Worm (Caenorhabditis elegans) whole organism, L4 larva: Measurements from ENCODE around the gene F54B8.1.

Source experiments
- D1046.2 ChIP-seq: fragments of 200-800 bp; sonication (Bioruptor generic); IDR thresholded peaks from 2 replicates; pipeline ENCODE4 v1.3.6; 2022; ENCODE audit warnings: missing genetic modification characterization, missing compliant biosample characterization
- Y105C5A.15 ChIP-seq: fragments of 200-800 bp; sonication (Bioruptor generic); IDR thresholded peaks from 2 replicates; pipeline ENCODE4 v1.3.6; 2022; ENCODE audit warnings: missing genetic modification characterization, missing compliant biosample characterization
- Y48G9A.11 ChIP-seq: fragments of 200-800 bp; sonication (Bioruptor generic); IDR thresholded peaks from 2 replicates; pipeline ENCODE4 v1.3.6; 2022; ENCODE audit warnings: missing genetic modification reagents, missing genetic modification characterization, missing compliant biosample characterization
- Y5F2A.4 ChIP-seq: fragments of 200-800 bp; sonication (Bioruptor generic); optimal IDR thresholded peaks from 2 replicates; lab custom pipeline; 2018; ENCODE audit warnings: mild to moderate bottlenecking, missing genetic modification characterization, missing compliant biosample characterization
- ZK546.5 ChIP-seq, 2 experiments: sonication (generic microtip); optimal IDR thresholded peaks; 2 replicates each; lab custom pipeline; 2017; ENCODE audit warnings: missing biosample characterization in 2 of 2, missing genetic modification characterization in 2 of 2
- aha-1 ChIP-seq: fragments of 150-350 bp; peaks from one replicate; lab custom pipeline; 2014; ENCODE audit warnings: missing biosample characterization, missing genetic modification characterization
- ama-1 ChIP-seq: fragments of 150-350 bp; optimal IDR thresholded peaks from 2 replicates; lab custom pipeline; 2014; ENCODE audit warnings: inconsistent platforms, mixed read lengths
- daf-16 ChIP-seq, 3 experiments: sonication (generic microtip); optimal IDR thresholded peaks; 2 replicates each; lab custom pipeline; 2016 to 2017; ENCODE audit warnings: missing genetic modification characterization in 3 of 3, missing genetic modification reagents in 3 of 3, mild to moderate bottlenecking in 2 of 3, missing compliant biosample characterization in 2 of 3, missing biosample characterization in 1 of 3, moderate library complexity in 1 of 3
- dpl-1 ChIP-seq: fragments of 150-350 bp; optimal IDR thresholded peaks from 2 replicates; lab custom pipeline; 2014; ENCODE audit warnings: missing biosample characterization, missing genetic modification reagents, missing genetic modification characterization
- duxl-1 ChIP-seq: sonication (generic microtip); optimal IDR thresholded peaks from 2 replicates; lab custom pipeline; 2016; ENCODE audit warnings: mild to moderate bottlenecking, missing genetic modification characterization, moderate library complexity, missing compliant biosample characterization; ENCODE audit not compliant: poor library complexity
- dve-1 ChIP-seq: sonication (generic microtip); optimal IDR thresholded peaks from 2 replicates; lab custom pipeline; 2017; ENCODE audit warnings: antibody characterized with exemption, mild to moderate bottlenecking, missing genetic modification characterization, missing compliant biosample characterization; ENCODE audit not compliant: insufficient read depth
- egl-43 ChIP-seq: fragments of 200-800 bp; sonication (Bioruptor generic); IDR thresholded peaks from 2 replicates; pipeline ENCODE4 v1.3.6; 2022; ENCODE audit warnings: missing genetic modification reagents, missing genetic modification characterization, missing compliant biosample characterization
- gei-8 ChIP-seq: fragments of 200-800 bp; sonication (Bioruptor generic); optimal IDR thresholded peaks from 2 replicates; lab custom pipeline; 2018; ENCODE audit warnings: mild to moderate bottlenecking, missing genetic modification characterization, missing compliant biosample characterization
- hif-1 ChIP-seq, 2 experiments: sonication (generic microtip); optimal IDR thresholded peaks; 2 replicates each; lab custom pipeline; 2016 to 2017; ENCODE audit warnings: missing compliant biosample characterization in 2 of 2, missing genetic modification characterization in 2 of 2, missing genetic modification reagents in 2 of 2, missing genotype in 2 of 2, mild to moderate bottlenecking in 1 of 2
- hmg-1.1 ChIP-seq: fragments of 200-800 bp; sonication (Bioruptor generic); IDR thresholded peaks from 2 replicates; pipeline ENCODE4 v1.3.6; 2022; ENCODE audit warnings: missing genetic modification reagents, missing genetic modification characterization, missing compliant biosample characterization
- lin-29 ChIP-seq: fragments of 200-800 bp; sonication (Bioruptor generic); IDR thresholded peaks from 2 replicates; pipeline ENCODE4 v1.3.6; 2022; ENCODE audit warnings: missing genetic modification reagents, missing genetic modification characterization, missing compliant biosample characterization
- lir-3 ChIP-seq: sonication (generic microtip); optimal IDR thresholded peaks from 2 replicates; lab custom pipeline; 2016; ENCODE audit warnings: mild to moderate bottlenecking, missing genetic modification characterization, missing compliant biosample characterization
- madf-9 ChIP-seq: fragments of 200-800 bp; sonication (Bioruptor generic); conservative IDR thresholded peaks from 2 replicates; pipeline ENCODE4 v1.3.6; 2022; ENCODE audit warnings: missing genetic modification reagents, missing genetic modification characterization, missing compliant biosample characterization
- mdt-29 ChIP-seq: fragments of 200-800 bp; sonication (Bioruptor generic); IDR thresholded peaks from 2 replicates; pipeline ENCODE4 v1.3.6; 2022; ENCODE audit warnings: missing genetic modification reagents, missing genetic modification characterization, missing compliant biosample characterization
- mes-2 ChIP-seq: sonication (generic microtip); optimal IDR thresholded peaks from 2 replicates; lab custom pipeline; 2016; ENCODE audit warnings: missing genotype, mild to moderate bottlenecking, missing genetic modification characterization, missing compliant biosample characterization; ENCODE audit not compliant: poor library complexity, severe bottlenecking
- mxl-2 ChIP-seq: fragments of 200-800 bp; sonication (Bioruptor generic); conservative IDR thresholded peaks from 2 replicates; pipeline ENCODE4 v1.3.6; 2022; ENCODE audit warnings: missing genetic modification reagents, missing genetic modification characterization, missing compliant biosample characterization
- mxl-3 ChIP-seq: fragments of 200-800 bp; sonication (Bioruptor generic); optimal IDR thresholded peaks from 2 replicates; lab custom pipeline; 2018; ENCODE audit warnings: mild to moderate bottlenecking, missing genetic modification characterization, missing compliant biosample characterization
- nhr-41 ChIP-seq: fragments of 200-800 bp; sonication (Bioruptor generic); IDR thresholded peaks from 2 replicates; pipeline ENCODE4 v1.3.6; 2022; ENCODE audit warnings: missing genetic modification reagents, missing genetic modification characterization, missing compliant biosample characterization
- nhr-76 ChIP-seq: fragments of 150-350 bp; optimal IDR thresholded peaks from 2 replicates; lab custom pipeline; 2014; ENCODE audit warnings: missing biosample characterization, missing genetic modification characterization
- nhr-77 ChIP-seq: fragments of 150-350 bp; optimal IDR thresholded peaks from 2 replicates; lab custom pipeline; 2014; ENCODE audit warnings: missing biosample characterization, missing genetic modification characterization
- pha-4 ChIP-seq, 2 experiments: fragments of 150-350 bp in 1 of 2; fragments of 200-800 bp in 1 of 2; sonication (Bioruptor generic) in 1 of 2; IDR thresholded peaks in 1 of 2; optimal IDR thresholded peaks in 1 of 2; 2 replicates each; pipeline versions ENCODE4 v1.3.6 to Lab custom; 2014 to 2022; ENCODE audit warnings: missing genetic modification characterization in 2 of 2, missing genetic modification reagents in 2 of 2, missing biosample characterization in 1 of 2, missing compliant biosample characterization in 1 of 2
- pqm-1 ChIP-seq: sonication (generic microtip); optimal IDR thresholded peaks from 2 replicates; lab custom pipeline; 2017; ENCODE audit warnings: missing biosample characterization, missing genetic modification characterization
- sdz-12 ChIP-seq: fragments of 200-800 bp; sonication (Bioruptor generic); optimal IDR thresholded peaks from 2 replicates; lab custom pipeline; 2018; ENCODE audit warnings: mild to moderate bottlenecking, missing genetic modification characterization, missing compliant biosample characterization
- snpc-4 ChIP-seq: fragments of 150-350 bp; optimal IDR thresholded peaks from 2 replicates; lab custom pipeline; 2014; ENCODE audit warnings: missing biosample characterization, missing genetic modification characterization
- unc-62 ChIP-seq, 3 experiments: fragments of 150-350 bp in 1 of 3; sonication (generic microtip); optimal IDR thresholded peaks in 2 of 3; peaks in 1 of 3; 1 replicate in 1 of 3; 2 replicates in 2 of 3; lab custom pipeline; 2014 to 2017; ENCODE audit warnings: missing biosample characterization in 3 of 3, missing genetic modification characterization in 3 of 3, missing genetic modification reagents in 3 of 3, missing genotype in 1 of 3
- vab-7 ChIP-seq: fragments of 200-800 bp; sonication (Bioruptor generic); IDR thresholded peaks from 2 replicates; pipeline ENCODE4 v1.3.6; 2022; ENCODE audit warnings: missing genetic modification reagents, missing genetic modification characterization, missing compliant biosample characterization
- zag-1 ChIP-seq: fragments of 150-350 bp; optimal IDR thresholded peaks from 2 replicates; lab custom pipeline; 2014; ENCODE audit warnings: missing biosample characterization, missing genetic modification characterization
- zfp-3 ChIP-seq: fragments of 200-800 bp; sonication (Bioruptor generic); conservative IDR thresholded peaks from 2 replicates; pipeline ENCODE4 v1.3.6; 2022; ENCODE audit warnings: missing genetic modification reagents, missing genetic modification characterization, missing compliant biosample characterization
- zip-11 ChIP-seq: fragments of 200-800 bp; sonication (Bioruptor generic); IDR thresholded peaks from 2 replicates; pipeline ENCODE4 v1.3.6; 2022; ENCODE audit warnings: missing genetic modification characterization, missing compliant biosample characterization
- ztf-7 ChIP-seq: fragments of 150-350 bp; optimal IDR thresholded peaks from 2 replicates; lab custom pipeline; 2014; ENCODE audit warnings: missing biosample characterization, missing genetic modification characterization

The F54B8.1 gene

DNA sequence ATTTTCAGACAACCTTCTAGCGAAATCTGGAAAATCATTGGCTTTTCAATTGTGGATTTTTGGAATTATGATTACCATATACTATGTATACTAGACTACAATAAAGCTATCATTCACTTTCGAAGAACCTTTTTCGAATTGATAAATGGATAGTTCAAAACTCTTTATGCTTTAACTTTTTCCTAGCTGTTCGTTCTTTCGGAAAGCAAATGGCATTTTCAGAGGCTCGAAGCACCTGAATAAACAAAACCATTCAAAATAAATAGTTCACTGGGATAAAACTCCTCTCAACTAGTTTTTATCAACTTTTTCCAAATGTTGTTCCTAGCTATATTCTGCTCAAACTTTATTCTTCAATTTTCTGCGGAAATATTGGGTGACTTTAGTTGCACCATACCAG lies 29.5 kb upstream of the F54B8.1 start, which contains the start of gene T26E4.2:
T26E4.2 (plus strand) TSS at position 301 of the 400 bp plus-strand sequence.
- TF ChIP-seq ama-1 (no peak), D1046.2 (GFP tag; lab: Robert Waterston, UW) (no peak), zip-11 (no peak), snpc-4 (tag; lab: Kevin White, UChicago) (no peak), dve-1 (no peak), pha-4 (GFP tag; IDR thresholded peaks at IDR 0.05; lab: Robert Waterston, UW) (no peak), pha-4 (tag; optimal IDR thresholded peaks at IDR 0.05; lab: Kevin White, UChicago) (no peak), Y48G9A.11 (no peak), pqm-1 (tag; lab: Kevin White, UChicago) (no peak), madf-9 (GFP tag; lab: Robert Waterston, UW) (no peak), vab-7 (GFP tag; lab: Robert Waterston, UW) (no peak), zfp-3 (GFP tag; lab: Robert Waterston, UW) (no peak), gei-8 (GFP tag; lab: Kevin White, UChicago) (no peak), Y5F2A.4 (GFP tag; lab: Kevin White, UChicago) (no peak), mdt-29 (no peak), nhr-76 (tag; lab: Kevin White, UChicago) (no peak), duxl-1 (tag; lab: Kevin White, UChicago) (no peak), zag-1 (tag; lab: Kevin White, UChicago) (no peak)

DNA sequence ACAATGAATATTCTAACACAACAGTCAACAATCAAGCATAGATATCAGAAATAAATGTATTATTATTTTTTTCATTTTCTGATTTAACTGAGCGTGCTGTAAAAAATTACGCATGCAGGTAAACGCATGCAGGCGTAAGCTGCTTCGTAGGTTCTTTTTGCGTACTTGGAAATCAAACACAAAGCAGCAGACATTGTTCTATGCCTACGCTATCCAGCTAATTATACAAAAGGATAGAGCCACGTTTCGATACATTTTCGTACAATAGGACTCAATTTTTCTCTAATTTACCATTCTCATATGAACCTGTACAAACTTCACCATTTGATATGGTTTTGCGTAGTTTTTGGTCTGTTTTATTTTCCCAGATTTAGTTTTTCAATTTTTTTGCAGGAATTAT lies 28.1 kb upstream of the F54B8.1 start, which contains the start of gene T26E4.3:
T26E4.3 (plus strand) TSS at position 301 of the 400 bp plus-strand sequence.
- TF ChIP-seq mxl-2 (GFP tag; lab: Robert Waterston, UW) (no peak), nhr-77 (no peak), vab-7 (GFP tag; lab: Robert Waterston, UW) (no peak), daf-16 (GFP tag; optimal IDR thresholded peaks at IDR 0.05; lab: Kevin White, UChicago) (no peak), daf-16 (tag; optimal IDR thresholded peaks at IDR 0.05; lab: Kevin White, UChicago) (no peak), Y105C5A.15 (GFP tag; lab: Robert Waterston, UW) (no peak), egl-43 (GFP tag; lab: Robert Waterston, UW) (no peak), ama-1 (no peak)

DNA sequence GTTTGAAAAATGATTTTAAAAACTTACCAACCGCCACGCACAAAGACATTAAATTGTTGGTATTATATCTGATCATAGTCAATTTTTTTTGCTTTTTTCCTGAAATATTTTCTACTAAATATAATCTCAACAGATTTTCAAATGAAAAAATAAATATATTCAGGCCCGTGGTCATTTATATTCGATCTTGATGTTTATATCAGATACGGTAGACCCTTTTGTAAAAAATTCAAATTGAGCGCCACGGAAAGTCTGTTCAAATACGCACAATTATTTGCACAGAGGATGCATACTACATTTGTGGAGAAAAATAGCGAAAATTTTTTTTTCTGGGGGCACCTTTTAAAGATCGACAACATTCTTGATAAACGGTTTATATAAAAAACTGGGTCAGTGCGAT lies 18.1 kb upstream of the F54B8.1 start, which contains the start of gene T26E4.4:
T26E4.4 (minus strand) TSS at position 101 of the 400 bp plus-strand sequence.
- TF ChIP-seq aha-1 = peak; percentile 12
- TF ChIP-seq unc-62 (GFP tag; optimal IDR thresholded peaks at IDR 0.05 in 1 of 2; lab: Kevin White, UChicago) = no peak
- TF ChIP-seq unc-62 (tag; optimal IDR thresholded peaks at IDR 0.05; lab: Kevin White, UChicago) = no peak
- no peak for TF ChIP-seq sdz-12 (GFP tag; lab: Kevin White, UChicago)
- TF ChIP-seq D1046.2 (GFP tag; lab: Robert Waterston, UW) = no peak
- no peak for TF ChIP-seq hif-1 (tag; optimal IDR thresholded peaks at IDR 0.05; lab: Kevin White, UChicago)
- no peak for TF ChIP-seq dpl-1 (GFP tag; lab: Kevin White, UChicago)
- no peak for TF ChIP-seq pqm-1 (tag; lab: Kevin White, UChicago)
- TF ChIP-seq hmg-1.1 (GFP tag; lab: Robert Waterston, UW) = no peak
- no peak for TF ChIP-seq ZK546.5 (tag; optimal IDR thresholded peaks at IDR 0.05; lab: Kevin White, UChicago)
- TF ChIP-seq, all 104 proteins: peak for 1

DNA sequence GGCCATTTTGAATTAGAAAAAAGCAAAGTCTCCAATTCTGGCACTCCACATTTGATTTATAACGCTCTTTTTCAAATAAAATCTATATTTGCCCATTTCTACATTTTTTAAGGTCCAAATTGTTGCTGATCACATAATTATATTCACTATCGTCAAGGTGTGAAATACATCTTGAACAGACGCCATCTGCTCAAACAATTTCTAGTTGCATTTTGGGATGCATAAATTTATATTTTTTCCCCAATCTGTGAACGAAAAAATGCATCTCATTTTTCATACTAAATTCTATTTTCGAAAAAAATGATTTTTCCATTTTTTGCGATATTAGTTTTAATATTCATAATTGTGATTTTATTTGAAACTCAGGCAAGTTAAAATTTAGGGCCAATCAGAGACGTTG lies 17.3 kb upstream of the F54B8.1 start, which contains the start of gene T26E4.7:
T26E4.7 (plus strand) TSS at position 301 of the 400 bp plus-strand sequence.
- TF ChIP-seq Y105C5A.15 (GFP tag; lab: Robert Waterston, UW) = no peak
- no peak for TF ChIP-seq ZK546.5 (tag; optimal IDR thresholded peaks at IDR 0.05; lab: Kevin White, UChicago)
- no peak for TF ChIP-seq snpc-4 (tag; lab: Kevin White, UChicago)
- no peak for TF ChIP-seq mxl-3 (GFP tag; lab: Kevin White, UChicago)
- no peak for TF ChIP-seq ztf-7 (tag; lab: Kevin White, UChicago)
- TF ChIP-seq lin-29 (GFP tag; lab: Robert Waterston, UW) = no peak
- TF ChIP-seq mes-2 (tag; lab: Kevin White, UChicago) = no peak
- no peak for TF ChIP-seq lir-3 (tag; lab: Kevin White, UChicago)
- TF ChIP-seq nhr-41 (GFP tag; lab: Robert Waterston, UW) = no peak
